Fruit fly (Drosophila melanogaster) whole organism, embryonic: Measurements from ENCODE around the gene Msh6.

ENCODE experiments used
- Asciz ChIP-seq: fragments of 200-800 bp; sonication (Bioruptor generic); optimal IDR thresholded peaks from 2 replicates; lab custom pipeline; 2017; ENCODE audit warnings: missing biosample characterization, mild to moderate bottlenecking, missing genetic modification characterization, missing genetic modification reagents
- BEAF-32 ChIP-seq: fragments of 200-800 bp; sonication (Bioruptor generic); optimal IDR thresholded peaks from 3 replicates; lab custom pipeline; 2017; ENCODE audit warnings: missing biosample characterization, missing genetic modification characterization, mild to moderate bottlenecking, moderate library complexity, missing genetic modification reagents
- Bgb ChIP-seq: fragments of 200-800 bp; sonication (Bioruptor generic); IDR thresholded peaks from 2 replicates; pipeline ENCODE4 v1.3.6; 2022; ENCODE audit warnings: missing biosample characterization, missing genetic modification characterization; ENCODE audit not compliant: partially characterized antibody
- CG10431 ChIP-seq: fragments of 200-800 bp; sonication (Bioruptor generic); optimal IDR thresholded peaks from 3 replicates; lab custom pipeline; 2018; ENCODE audit warnings: missing biosample characterization, mild to moderate bottlenecking, missing genetic modification characterization
- CG10979 ChIP-seq: fragments of 200-800 bp; sonication (Bioruptor generic); optimal IDR thresholded peaks from 2 replicates; lab custom pipeline; 2018; ENCODE audit warnings: missing biosample characterization, mild to moderate bottlenecking, missing genetic modification characterization, moderate library complexity
- CG12391 ChIP-seq: fragments of 200-800 bp; sonication (Bioruptor generic); optimal IDR thresholded peaks from 3 replicates; lab custom pipeline; 2018; ENCODE audit warnings: missing biosample characterization, mild to moderate bottlenecking, missing genetic modification characterization, moderate library complexity
- CG12659 ChIP-seq: fragments of 200-800 bp; sonication (Bioruptor generic); optimal IDR thresholded peaks from 3 replicates; lab custom pipeline; 2017; ENCODE audit warnings: mild to moderate bottlenecking, missing biosample characterization, missing genetic modification reagents, missing genetic modification characterization
- CG13123 ChIP-seq: fragments of 200-800 bp; sonication (Bioruptor generic); optimal IDR thresholded peaks from 2 replicates; lab custom pipeline; 2016; ENCODE audit warnings: missing biosample characterization, missing genetic modification characterization
- CG13894 ChIP-seq: fragments of 200-800 bp; sonication (Bioruptor generic); optimal IDR thresholded peaks from 3 replicates; lab custom pipeline; 2018; ENCODE audit warnings: missing biosample characterization, mild to moderate bottlenecking, missing genetic modification characterization, moderate library complexity
- CG15514 ChIP-seq: fragments of 200-800 bp; sonication (Bioruptor generic); optimal IDR thresholded peaks from 3 replicates; lab custom pipeline; 2017; ENCODE audit warnings: missing biosample characterization, missing genetic modification characterization, mild to moderate bottlenecking, moderate library complexity, missing genetic modification reagents
- CG17359 ChIP-seq: fragments of 200-800 bp; sonication (Bioruptor generic); optimal IDR thresholded peaks from 3 replicates; lab custom pipeline; 2018; ENCODE audit warnings: missing biosample characterization, mild to moderate bottlenecking, missing genetic modification characterization, moderate library complexity
- CG18262 ChIP-seq: fragments of 200-800 bp; optimal IDR thresholded peaks from 3 replicates; lab custom pipeline; 2019; ENCODE audit warnings: missing biosample characterization, mild to moderate bottlenecking, missing genetic modification characterization, moderate library complexity
- CG2116 ChIP-seq: fragments of 200-800 bp; sonication (Bioruptor generic); optimal IDR thresholded peaks from 3 replicates; lab custom pipeline; 2018; ENCODE audit warnings: missing biosample characterization, mild to moderate bottlenecking, missing genetic modification characterization
- CG2712 ChIP-seq: fragments of 200-800 bp; optimal IDR thresholded peaks from 3 replicates; lab custom pipeline; 2019; ENCODE audit warnings: missing biosample characterization, mild to moderate bottlenecking, missing genetic modification characterization, moderate library complexity
- CG33557 ChIP-seq: fragments of 200-800 bp; sonication (Bioruptor generic); optimal IDR thresholded peaks from 2 replicates; lab custom pipeline; 2019; ENCODE audit warnings: missing biosample characterization, mild to moderate bottlenecking, missing genetic modification characterization, moderate library complexity
- CG3407 ChIP-seq: fragments of 200-800 bp; sonication (Bioruptor generic); optimal IDR thresholded peaks from 2 replicates; lab custom pipeline; 2018; ENCODE audit warnings: missing biosample characterization, mild to moderate bottlenecking, missing genetic modification characterization
- CG3847 ChIP-seq: fragments of 200-800 bp; sonication (Bioruptor generic); IDR thresholded peaks from 2 replicates; pipeline ENCODE4 v1.3.6; 2022; ENCODE audit warnings: missing biosample characterization, missing genetic modification characterization
- CG4820 ChIP-seq: fragments of 200-800 bp; sonication (Bioruptor generic); optimal IDR thresholded peaks from 3 replicates; lab custom pipeline; 2016; ENCODE audit warnings: missing biosample characterization, missing genetic modification characterization
- CG6854 ChIP-seq: fragments of 200-800 bp; sonication (Bioruptor generic); optimal IDR thresholded peaks from 3 replicates; lab custom pipeline; 2017; ENCODE audit warnings: missing biosample characterization, mild to moderate bottlenecking, missing genetic modification characterization
- CG7839 ChIP-seq: fragments of 200-800 bp; sonication (Bioruptor generic); optimal IDR thresholded peaks from 3 replicates; lab custom pipeline; 2018; ENCODE audit warnings: missing biosample characterization, mild to moderate bottlenecking, missing genetic modification characterization, moderate library complexity
- CG9817 ChIP-seq: fragments of 200-800 bp; sonication (Bioruptor generic); optimal IDR thresholded peaks from 2 replicates; lab custom pipeline; 2018; ENCODE audit warnings: missing biosample characterization, mild to moderate bottlenecking, missing genetic modification characterization, moderate library complexity
- D19A ChIP-seq: fragments of 200-800 bp; optimal IDR thresholded peaks from 3 replicates; lab custom pipeline; 2019; ENCODE audit warnings: missing biosample characterization, mild to moderate bottlenecking, missing genetic modification characterization, moderate library complexity
- Dbx ChIP-seq: fragments of 200-800 bp; sonication (Bioruptor generic); IDR thresholded peaks from 3 replicates; pipeline ENCODE4 v1.3.6; 2022; ENCODE audit warnings: missing biosample characterization, missing genetic modification characterization
- Eip74EF ChIP-seq, 2 experiments: fragments of 200-800 bp in 1 of 2; fragments of >200 bp in 1 of 2; sonication (Bioruptor generic) in 1 of 2; optimal IDR thresholded peaks; 2 replicates each; lab custom pipeline; 2017 to 2019; ENCODE audit warnings: missing biosample characterization in 2 of 2, missing genetic modification characterization in 2 of 2, mild to moderate bottlenecking in 1 of 2, moderate library complexity in 1 of 2
- Hey ChIP-seq: fragments of 200-800 bp; sonication (Bioruptor generic); optimal IDR thresholded peaks from 3 replicates; lab custom pipeline; 2018; ENCODE audit warnings: missing biosample characterization, mild to moderate bottlenecking, missing genetic modification characterization
- HmgZ ChIP-seq: fragments of 200-800 bp; sonication (Bioruptor generic); optimal IDR thresholded peaks from 2 replicates; lab custom pipeline; 2018; ENCODE audit warnings: missing biosample characterization, mild to moderate bottlenecking, missing genetic modification characterization
- Hmx ChIP-seq: fragments of 200-800 bp; sonication (Bioruptor generic); optimal IDR thresholded peaks from 2 replicates; lab custom pipeline; 2016; ENCODE audit warnings: missing biosample characterization, missing genetic modification characterization
- Lhr ChIP-seq: fragments of 200-800 bp; sonication (Bioruptor generic); optimal IDR thresholded peaks from 3 replicates; lab custom pipeline; 2017; ENCODE audit warnings: mild to moderate bottlenecking, missing biosample characterization, missing genetic modification reagents, missing genetic modification characterization
- MBD-R2 ChIP-seq: fragments of 200-800 bp; sonication (Bioruptor generic); IDR thresholded peaks from 2 replicates; pipeline ENCODE4 v1.3.6; 2022; ENCODE audit warnings: missing biosample characterization, missing genetic modification characterization
- Max ChIP-seq: fragments of 200-800 bp; sonication (Bioruptor generic); optimal IDR thresholded peaks from 2 replicates; lab custom pipeline; 2016; ENCODE audit warnings: missing biosample characterization, mild to moderate bottlenecking, missing genetic modification characterization
- NfI ChIP-seq: fragments of 200-800 bp; sonication (Bioruptor generic); optimal IDR thresholded peaks from 3 replicates; lab custom pipeline; 2018; ENCODE audit warnings: missing biosample characterization, mild to moderate bottlenecking, missing genetic modification characterization, moderate library complexity
- PHDP ChIP-seq: fragments of 200-800 bp; sonication (Bioruptor generic); optimal IDR thresholded peaks from 3 replicates; lab custom pipeline; 2018; ENCODE audit warnings: missing biosample characterization, mild to moderate bottlenecking, missing genetic modification characterization, moderate library complexity
- Rfx ChIP-seq: fragments of 200-800 bp; sonication (Bioruptor generic); IDR thresholded peaks from 2 replicates; pipeline ENCODE4 v1.3.6; 2022; ENCODE audit warnings: missing biosample characterization, missing genetic modification characterization
- Xbp1 ChIP-seq: fragments of 200-800 bp; sonication (Bioruptor generic); optimal IDR thresholded peaks from 3 replicates; lab custom pipeline; 2016; ENCODE audit warnings: missing biosample characterization, mild to moderate bottlenecking, missing genetic modification characterization
- Xrp1 ChIP-seq: fragments of 200-800 bp; sonication (Bioruptor generic); IDR thresholded peaks from 2 replicates; pipeline ENCODE4 v1.3.6; 2022; ENCODE audit warnings: missing biosample characterization, missing genetic modification characterization
- YL-1 ChIP-seq: fragments of 200-800 bp; sonication (Bioruptor generic); optimal IDR thresholded peaks from 3 replicates; lab custom pipeline; 2017; ENCODE audit warnings: missing biosample characterization, mild to moderate bottlenecking, missing genetic modification characterization
- bbx ChIP-seq: fragments of 200-800 bp; sonication (Bioruptor generic); IDR thresholded peaks from 2 replicates; pipeline ENCODE4 v1.3.6; 2022; ENCODE audit warnings: missing biosample characterization, missing genetic modification characterization; ENCODE audit not compliant: partially characterized antibody
- bcd ChIP-seq: fragments of 200-800 bp; sonication (Bioruptor generic); optimal IDR thresholded peaks from 2 replicates; lab custom pipeline; 2017; ENCODE audit warnings: missing biosample characterization, mild to moderate bottlenecking, missing genetic modification characterization
- bsh ChIP-seq, 2 experiments: fragments of 200-800 bp; sonication (Bioruptor generic); optimal IDR thresholded peaks; 2 replicates each; lab custom pipeline; 2017 to 2018; ENCODE audit warnings: mild to moderate bottlenecking in 2 of 2, missing biosample characterization in 2 of 2, missing genetic modification characterization in 2 of 2, moderate library complexity in 1 of 2
- kah ChIP-seq: fragments of 200-800 bp; sonication (Bioruptor generic); optimal IDR thresholded peaks from 2 replicates; lab custom pipeline; 2018; ENCODE audit warnings: missing biosample characterization, mild to moderate bottlenecking, missing genetic modification characterization
- lilli ChIP-seq: fragments of 200-800 bp; sonication (Bioruptor generic); optimal IDR thresholded peaks from 3 replicates; lab custom pipeline; 2016; ENCODE audit warnings: missing biosample characterization, missing genetic modification characterization
- peb ChIP-seq: fragments of 200-800 bp; sonication (Bioruptor generic); IDR thresholded peaks from 2 replicates; pipeline ENCODE4 v1.3.6; 2022; ENCODE audit warnings: missing biosample characterization, missing genetic modification characterization
- phol ChIP-seq: fragments of 200-800 bp; sonication (Bioruptor generic); optimal IDR thresholded peaks from 3 replicates; lab custom pipeline; 2018; ENCODE audit warnings: missing biosample characterization, mild to moderate bottlenecking, missing genetic modification characterization, moderate library complexity
- sens ChIP-seq: fragments of 200-800 bp; sonication (Bioruptor generic); peaks from one replicate; lab custom pipeline; 2016; ENCODE audit warnings: missing biosample characterization, missing genetic modification characterization
- sna ChIP-seq: fragments of 200-800 bp; sonication (Bioruptor generic); IDR thresholded peaks from 2 replicates; pipeline ENCODE4 v1.3.6; 2022; ENCODE audit warnings: missing biosample characterization, missing genetic modification characterization; ENCODE audit not compliant: partially characterized antibody
- sug ChIP-seq: fragments of 200-800 bp; optimal IDR thresholded peaks from 2 replicates; lab custom pipeline; 2019; ENCODE audit warnings: missing biosample characterization, mild to moderate bottlenecking, missing genetic modification characterization, moderate library complexity
- tll ChIP-seq, 2 experiments: fragments of 200-800 bp in 1 of 2; fragments of >200 bp in 1 of 2; sonication (Bioruptor generic) in 1 of 2; optimal IDR thresholded peaks; 2 replicates each; lab custom pipeline; 2017 to 2019; ENCODE audit warnings: missing biosample characterization in 2 of 2, missing genetic modification characterization in 2 of 2, mild to moderate bottlenecking in 1 of 2, moderate library complexity in 1 of 2
- trem ChIP-seq: fragments of 200-800 bp; optimal IDR thresholded peaks from 3 replicates; lab custom pipeline; 2019; ENCODE audit warnings: missing biosample characterization, mild to moderate bottlenecking, missing genetic modification characterization, moderate library complexity
- ttk ChIP-seq: fragments of 200-800 bp; sonication (Bioruptor generic); IDR thresholded peaks from 2 replicates; pipeline ENCODE4 v2.1.2; 2022; ENCODE audit warnings: missing biosample characterization, missing genetic modification characterization

Gene Msh6

dm6 chr3L:15161549-15161948 lies 3.2 kb upstream of the Msh6 start, which contains the start of gene CG6878 (continued):
- peak; percentile 8 for TF ChIP-seq bcd (GFP tag; lab: Kevin White, UChicago)
- TF ChIP-seq Xrp1 (GFP tag; lab: Robert Waterston, UW) = 0 out of 2 replicates have a peak, but pooled peaks have one; percentile 8
- peak; percentile 61 for TF ChIP-seq Rfx
- peak in 1 of 2 experiments; percentile 11 for TF ChIP-seq bsh (GFP tag; optimal IDR thresholded peaks at IDR 0.05; lab: Kevin White, UChicago)
- peak; percentile 44 for TF ChIP-seq CG17359
- peak; percentile 14 for TF ChIP-seq CG33557 (GFP tag; lab: Kevin White, UChicago)
- no peak for TF ChIP-seq peb
- peak; percentile 8 for TF ChIP-seq CG10979
- peak; percentile 94 for TF ChIP-seq MBD-R2 (GFP tag; lab: Robert Waterston, UW)
- TF ChIP-seq Hmx (GFP tag; lab: Kevin White, UChicago) = no peak
- no peak for TF ChIP-seq tll (GFP tag; optimal IDR thresholded peaks at IDR 0.05; lab: Kevin White, UChicago)
- no peak for TF ChIP-seq ttk (GFP tag; lab: Robert Waterston, UW)
- peak; percentile 29 for TF ChIP-seq CG12391 (tag; lab: Kevin White, UChicago)
- TF ChIP-seq phol (tag; lab: Kevin White, UChicago) = peak; percentile 47
- TF ChIP-seq CG3847 (GFP tag; lab: Robert Waterston, UW) = peak; percentile 49; the same call in 1 of the 2 replicates
- no peak for TF ChIP-seq CG13894 (tag; lab: Kevin White, UChicago)
- TF ChIP-seq Max (GFP tag; lab: Kevin White, UChicago) = peak; percentile 3
- TF ChIP-seq CG6854 (GFP tag; lab: Kevin White, UChicago) = no peak
- peak; percentile 63 for TF ChIP-seq CG12659 (GFP tag; lab: Kevin White, UChicago)
- no peak for TF ChIP-seq CG4820 (GFP tag; lab: Kevin White, UChicago)
- TF ChIP-seq Lhr (GFP tag; lab: Kevin White, UChicago) = peak; percentile 54
- peak; percentile 42 for TF ChIP-seq PHDP (tag; lab: Kevin White, UChicago)
- peak; percentile 67 for TF ChIP-seq CG15514 (GFP tag; lab: Kevin White, UChicago)
- peak; percentile 43 for TF ChIP-seq BEAF-32
- TF ChIP-seq YL-1 (GFP tag; lab: Kevin White, UChicago) = peak; percentile 86
- no peak for TF ChIP-seq sna (GFP tag; lab: Robert Waterston, UW)
- TF ChIP-seq Bgb (GFP tag; lab: Robert Waterston, UW) = peak; percentile 56
- TF ChIP-seq Asciz (GFP tag; lab: Kevin White, UChicago) = no peak
- peak; percentile 69 for TF ChIP-seq HmgZ
- peak; percentile 55 for TF ChIP-seq CG2712 (tag; lab: Kevin White, UChicago)
- peak; percentile 27 for TF ChIP-seq kah (GFP tag; lab: Kevin White, UChicago)
- TF ChIP-seq CG2116 (GFP tag; lab: Kevin White, UChicago) = peak; percentile 42
- TF ChIP-seq CG10431 (GFP tag; lab: Kevin White, UChicago) = peak; percentile 36
- TF ChIP-seq Eip74EF (GFP tag; optimal IDR thresholded peaks at IDR 0.05; lab: Kevin White, UChicago) = no peak
- peak; percentile 28 for TF ChIP-seq lilli
- TF ChIP-seq CG9817 (tag; lab: Kevin White, UChicago) = peak; percentile 29
- TF ChIP-seq CG7839 (tag; lab: Kevin White, UChicago) = peak; percentile 27
- TF ChIP-seq NfI = peak; percentile 60
- TF ChIP-seq sens (GFP tag; lab: Kevin White, UChicago) = peak; percentile 56
- peak; percentile 55 for TF ChIP-seq D19A
- peak; percentile 74 for TF ChIP-seq trem (tag; lab: Kevin White, UChicago)
- no peak for TF ChIP-seq CG13123 (GFP tag; lab: Kevin White, UChicago)
- TF ChIP-seq bbx (GFP tag; lab: Robert Waterston, UW) = peak; percentile 66; the same call in 1 of the 2 replicates
- TF ChIP-seq sug = peak; percentile 55
- no peak for TF ChIP-seq Hey (tag; lab: Kevin White, UChicago)
- TF ChIP-seq CG3407 (GFP tag; lab: Kevin White, UChicago) = peak; percentile 4
- TF ChIP-seq Dbx (GFP tag; lab: Robert Waterston, UW) = 0 out of 3 replicates have a peak, but pooled peaks have one; percentile 31
- TF ChIP-seq Xbp1 (GFP tag; lab: Kevin White, UChicago) = peak; percentile 24
- TF ChIP-seq CG18262 (tag; lab: Kevin White, UChicago) = peak; percentile 21
